Fruit fly (Drosophila melanogaster) Kc167 (cell line): ENCODE data around the gene CG12355.

ENCODE experiments used
- h ChIP-seq: fragments of >200 bp; optimal IDR thresholded peaks from 3 replicates; lab custom pipeline; 2018; ENCODE audit warnings: missing external identifiers
- psq ChIP-seq: fragments of >200 bp; optimal IDR thresholded peaks from 2 replicates; lab custom pipeline; 2017; ENCODE audit warnings: missing external identifiers
- ttk ChIP-seq: sonication (Bioruptor generic); optimal IDR thresholded peaks from 2 replicates; lab custom pipeline; 2017; ENCODE audit warnings: missing external identifiers

dm6 chr3L:15519920-15520319, 24.6 kb upstream of the CG12355 start:
- TF ChIP-seq ttk (lab: Kevin White, UChicago) (no peak), psq (lab: Kevin White, UChicago) (no peak), h (no peak)
